Fruit fly (Drosophila melanogaster): ENCODE data around the gene CG34328.

CG34328 gene

dm6 chrX:18366033-18366850 is 33.6 kb downstream of the CG34328 start, which contains the start of gene CrebB (continued):
- no peak for TF ChIP-seq Spps (tag; optimal IDR thresholded peaks at IDR 0.05)
- no peak for TF ChIP-seq CG7271 (tag; optimal IDR thresholded peaks at IDR 0.05)
- TF ChIP-seq Ptx1 (GFP tag; IDR thresholded peaks at IDR 0.05) = peak; percentile 47
- peak; percentile 17 for TF ChIP-seq CG9876 (GFP tag; optimal IDR thresholded peaks at IDR 0.05)
- no peak for TF ChIP-seq CG16779 (GFP tag; IDR thresholded peaks at IDR 0.05)
- peak; percentile 88 for TF ChIP-seq mirr (GFP tag; optimal IDR thresholded peaks at IDR 0.05)
- no peak for TF ChIP-seq CG18262 (tag; optimal IDR thresholded peaks at IDR 0.05)
- no peak; the same call in 2 of the 3 replicates for TF ChIP-seq B-H1 (GFP tag; IDR thresholded peaks at IDR 0.05)
- no peak for TF ChIP-seq nerfin-2 (GFP tag; IDR thresholded peaks at IDR 0.05; ENCODE audit: partially characterized antibody)
- TF ChIP-seq gsb (GFP tag; IDR thresholded peaks at IDR 0.05) = 0 out of 2 replicates have a peak, but pooled peaks have one; percentile 33
- no peak for TF ChIP-seq trem (tag; optimal IDR thresholded peaks at IDR 0.05)
- TF ChIP-seq Nf-YA (GFP tag; IDR thresholded peaks at IDR 0.05) = no peak
- no peak for TF ChIP-seq lbe (GFP tag; optimal IDR thresholded peaks at IDR 0.05)
- TF ChIP-seq Fer1 (GFP tag; optimal IDR thresholded peaks at IDR 0.05) = peak; percentile 45
- peak; percentile 34; the same call in 1 of the 2 replicates for TF ChIP-seq CG10366 (GFP tag; IDR thresholded peaks at IDR 0.05)
- TF ChIP-seq Hand (GFP tag; optimal IDR thresholded peaks at IDR 0.05) = peak; percentile 43
- peak; percentile 91 for TF ChIP-seq GATAe (GFP tag; conservative IDR thresholded peaks at IDR 0.05)
- peak; percentile 16 for TF ChIP-seq shn (GFP tag; optimal IDR thresholded peaks at IDR 0.05)
- peak; percentile 84 for TF ChIP-seq kay (GFP tag; optimal IDR thresholded peaks at IDR 0.05)
- no peak for TF ChIP-seq Tbp (GFP tag; optimal IDR thresholded peaks at IDR 0.05)
- TF ChIP-seq zfh1 (GFP tag; IDR thresholded peaks at IDR 0.05) = no peak
- no peak for TF ChIP-seq org-1 (GFP tag; optimal IDR thresholded peaks at IDR 0.05)
- no peak for TF ChIP-seq CG1024 (GFP tag; IDR thresholded peaks at IDR 0.05)
- TF ChIP-seq rib (GFP tag; IDR thresholded peaks at IDR 0.05) = peak; percentile 34; the same call in 1 of the 2 replicates
- TF ChIP-seq tin (GFP tag; optimal IDR thresholded peaks at IDR 0.05) = no peak
- TF ChIP-seq HmgD (GFP tag; optimal IDR thresholded peaks at IDR 0.05) = no peak
- TF ChIP-seq ken (GFP tag; IDR thresholded peaks at IDR 0.05) = no peak
- no peak for TF ChIP-seq eve (GFP tag; optimal IDR thresholded peaks at IDR 0.05)
- TF ChIP-seq Mad (GFP tag; optimal IDR thresholded peaks at IDR 0.05) = no peak
- TF ChIP-seq CG10267 (tag; optimal IDR thresholded peaks at IDR 0.05) = no peak
- TF ChIP-seq Optix (GFP tag; IDR thresholded peaks at IDR 0.05) = 0 out of 3 replicates have a peak, but pooled peaks have one; percentile 23
- no peak for TF ChIP-seq YL-1 (GFP tag; optimal IDR thresholded peaks at IDR 0.05)
- no peak for TF ChIP-seq CG12104 (GFP tag; optimal IDR thresholded peaks at IDR 0.05)
- TF ChIP-seq CG18599 (GFP tag; optimal IDR thresholded peaks at IDR 0.05) = peak; percentile 63
- TF ChIP-seq esg (GFP tag; conservative IDR thresholded peaks at IDR 0.05) = no peak
- no peak for TF ChIP-seq CG6272 (GFP tag; IDR thresholded peaks at IDR 0.05)
- no peak for TF ChIP-seq btn (GFP tag; optimal IDR thresholded peaks at IDR 0.05)
- no peak for TF ChIP-seq CG2202 (tag; optimal IDR thresholded peaks at IDR 0.05)
- no peak for TF ChIP-seq danr (GFP tag; IDR thresholded peaks at IDR 0.05)
- peak; percentile 60 for TF ChIP-seq CG13287 (GFP tag; IDR thresholded peaks at IDR 0.05; ENCODE audit: partially characterized antibody)
- TF ChIP-seq Atf3 (GFP tag; optimal IDR thresholded peaks at IDR 0.05) = no peak
- TF ChIP-seq CG18476 (GFP tag; optimal IDR thresholded peaks at IDR 0.05) = no peak
- TF ChIP-seq CG12236 (GFP tag; optimal IDR thresholded peaks at IDR 0.05) = no peak
- TF ChIP-seq psq (GFP tag; optimal IDR thresholded peaks at IDR 0.05) = peak; percentile 28
- peak; percentile 1 for TF ChIP-seq Chrac-16 (GFP tag; optimal IDR thresholded peaks at IDR 0.05)
- no peak for TF ChIP-seq CG5953 (GFP tag; IDR thresholded peaks at IDR 0.05)
- TF ChIP-seq CG6813 (GFP tag; optimal IDR thresholded peaks at IDR 0.05) = no peak
- TF ChIP-seq tgo (GFP tag; IDR thresholded peaks at IDR 0.05) = peak; percentile 22; the same call in 1 of the 3 replicates
- TF ChIP-seq CG30431 (GFP tag; optimal IDR thresholded peaks at IDR 0.05) = no peak
- peak; percentile 39; the same call in 1 of the 2 replicates for TF ChIP-seq CG32532 (GFP tag; IDR thresholded peaks at IDR 0.05)
- TF ChIP-seq Side (GFP tag; optimal IDR thresholded peaks at IDR 0.05) = no peak

Data from whole organism, embryonic.